Fruit fly (Drosophila melanogaster) whole organism, embryonic: Measurements from ENCODE around the gene CG43338.
A peak's percentile ranks its signal among the peaks of the same experiment; 100 is the strongest.

ENCODE experiments used
- Antp ChIP-seq: fragments of 200-800 bp; sonication (Bioruptor generic); optimal IDR thresholded peaks from 3 replicates; lab custom pipeline; 2016; ENCODE audit warnings: missing biosample characterization, missing genetic modification characterization
- CG11456 ChIP-seq: fragments of 200-800 bp; sonication (Bioruptor generic); IDR thresholded peaks from 3 replicates; pipeline ENCODE4 v1.3.6; 2022; ENCODE audit warnings: missing biosample characterization, missing genetic modification characterization
- CG12769 ChIP-seq: fragments of 200-800 bp; sonication (Bioruptor generic); optimal IDR thresholded peaks from 2 replicates; lab custom pipeline; 2019; ENCODE audit warnings: missing biosample characterization, mild to moderate bottlenecking, missing genetic modification characterization, moderate library complexity
- CG13624 ChIP-seq: fragments of 200-800 bp; sonication (Bioruptor generic); optimal IDR thresholded peaks from 2 replicates; lab custom pipeline; 2016; ENCODE audit warnings: missing biosample characterization, missing genetic modification characterization
- CG13775 ChIP-seq: fragments of 200-800 bp; sonication (Bioruptor generic); optimal IDR thresholded peaks from 3 replicates; lab custom pipeline; 2017; ENCODE audit warnings: missing biosample characterization, mild to moderate bottlenecking, missing genetic modification characterization
- CG14014 ChIP-seq: fragments of 200-800 bp; sonication (Bioruptor generic); IDR thresholded peaks from 2 replicates; pipeline ENCODE4 v1.3.6; 2022; ENCODE audit warnings: missing biosample characterization, missing genetic modification characterization
- CG14860 ChIP-seq: fragments of 200-800 bp; sonication (Bioruptor generic); IDR thresholded peaks from 3 replicates; pipeline ENCODE4 v1.3.6; 2022; ENCODE audit warnings: missing biosample characterization, missing genetic modification characterization; ENCODE audit not compliant: partially characterized antibody
- CG15514 ChIP-seq: fragments of 200-800 bp; sonication (Bioruptor generic); optimal IDR thresholded peaks from 3 replicates; lab custom pipeline; 2017; ENCODE audit warnings: missing biosample characterization, missing genetic modification characterization, mild to moderate bottlenecking, moderate library complexity, missing genetic modification reagents
- CG16863 ChIP-seq: fragments of 200-800 bp; sonication (Bioruptor generic); optimal IDR thresholded peaks from 3 replicates; lab custom pipeline; 2016; ENCODE audit warnings: missing biosample characterization, missing genetic modification characterization
- CG17328 ChIP-seq: fragments of 200-800 bp; sonication (Bioruptor generic); IDR thresholded peaks from 2 replicates; pipeline ENCODE4 v1.3.6; 2022; ENCODE audit warnings: missing biosample characterization, missing genetic modification characterization
- CG17359 ChIP-seq: fragments of 200-800 bp; sonication (Bioruptor generic); optimal IDR thresholded peaks from 3 replicates; lab custom pipeline; 2018; ENCODE audit warnings: missing biosample characterization, mild to moderate bottlenecking, missing genetic modification characterization, moderate library complexity
- CG1792 ChIP-seq: fragments of 200-800 bp; sonication (Bioruptor generic); optimal IDR thresholded peaks from 2 replicates; lab custom pipeline; 2016; ENCODE audit warnings: missing biosample characterization, missing genetic modification characterization
- CG2120 ChIP-seq: fragments of 200-800 bp; sonication (Bioruptor generic); optimal IDR thresholded peaks from 3 replicates; lab custom pipeline; 2016; ENCODE audit warnings: missing biosample characterization, missing genetic modification characterization
- CG7271 ChIP-seq: fragments of 200-800 bp; sonication (Bioruptor generic); optimal IDR thresholded peaks from 2 replicates; lab custom pipeline; 2018; ENCODE audit warnings: missing biosample characterization, mild to moderate bottlenecking, missing genetic modification characterization, moderate library complexity
- CG7786 ChIP-seq: fragments of 200-800 bp; sonication (Bioruptor generic); optimal IDR thresholded peaks from 2 replicates; lab custom pipeline; 2016; ENCODE audit warnings: missing biosample characterization, missing genetic modification characterization
- CG8388 ChIP-seq: fragments of 200-800 bp; sonication (Bioruptor generic); optimal IDR thresholded peaks from 2 replicates; lab custom pipeline; 2019; ENCODE audit warnings: missing biosample characterization, mild to moderate bottlenecking, missing genetic modification characterization, moderate library complexity
- CG9932 ChIP-seq: fragments of 200-800 bp; sonication (Bioruptor generic); IDR thresholded peaks from 2 replicates; pipeline ENCODE4 v1.3.6; 2022; ENCODE audit warnings: missing biosample characterization, missing genetic modification characterization
- CHES-1-like ChIP-seq: fragments of 200-800 bp; sonication (Bioruptor generic); optimal IDR thresholded peaks from 2 replicates; lab custom pipeline; 2016; ENCODE audit warnings: missing biosample characterization, missing genetic modification characterization
- Dip3 ChIP-seq: fragments of 200-800 bp; sonication (Bioruptor generic); optimal IDR thresholded peaks from 3 replicates; lab custom pipeline; 2016; ENCODE audit warnings: missing biosample characterization, missing genetic modification characterization
- Fer1 ChIP-seq: fragments of 200-800 bp; sonication (Bioruptor generic); optimal IDR thresholded peaks from 2 replicates; lab custom pipeline; 2017; ENCODE audit warnings: missing biosample characterization, mild to moderate bottlenecking, missing genetic modification characterization
- HLH4C ChIP-seq: fragments of 200-800 bp; sonication (Bioruptor generic); IDR thresholded peaks from 3 replicates; pipeline ENCODE4 v1.3.6; 2022; ENCODE audit warnings: missing biosample characterization, missing genetic modification characterization; ENCODE audit not compliant: partially characterized antibody
- Hr51 ChIP-seq, 2 experiments: fragments of 200-800 bp; sonication (Bioruptor generic); optimal IDR thresholded peaks; 2 replicates in 1 of 2; 3 replicates in 1 of 2; lab custom pipeline; 2016 to 2018; ENCODE audit warnings: missing biosample characterization in 2 of 2, missing genetic modification characterization in 2 of 2, mild to moderate bottlenecking in 1 of 2, moderate library complexity in 1 of 2
- Med ChIP-seq: fragments of 200-800 bp; sonication (Bioruptor generic); peaks from one replicate; lab custom pipeline; 2016; ENCODE audit warnings: missing biosample characterization, missing genetic modification characterization, mild to moderate bottlenecking, inconsistent platforms, moderate library complexity
- Meics ChIP-seq: fragments of 200-800 bp; sonication (Bioruptor generic); optimal IDR thresholded peaks from 2 replicates; lab custom pipeline; 2017; ENCODE audit warnings: missing biosample characterization, mild to moderate bottlenecking, missing genetic modification characterization
- NK7.1 ChIP-seq: fragments of 200-800 bp; sonication (Bioruptor generic); optimal IDR thresholded peaks from 3 replicates; lab custom pipeline; 2016; ENCODE audit warnings: missing biosample characterization, missing genetic modification characterization
- Pdp1 ChIP-seq, 2 experiments: fragments of 200-800 bp; sonication (Bioruptor generic); optimal IDR thresholded peaks; 3 replicates each; lab custom pipeline; 2016; ENCODE audit warnings: missing biosample characterization in 2 of 2, missing genetic modification characterization in 2 of 2, mild to moderate bottlenecking in 1 of 2, moderate library complexity in 1 of 2
- Ptx1 ChIP-seq: fragments of 200-800 bp; sonication (Bioruptor generic); IDR thresholded peaks from 2 replicates; pipeline ENCODE4 v1.3.6; 2022; ENCODE audit warnings: missing biosample characterization, missing genetic modification characterization
- Stat92E ChIP-seq, 3 experiments: fragments of >200 bp in 2 of 3; fragments of 200-800 bp in 1 of 3; sonication (Bioruptor generic) in 1 of 3; optimal IDR thresholded peaks; 2 replicates each; lab custom pipeline; 2017 to 2019; ENCODE audit warnings: missing biosample characterization in 3 of 3, missing genetic modification characterization in 3 of 3, mild to moderate bottlenecking in 1 of 3, moderate library complexity in 1 of 3
- Xrp1 ChIP-seq: fragments of 200-800 bp; sonication (Bioruptor generic); IDR thresholded peaks from 2 replicates; pipeline ENCODE4 v1.3.6; 2022; ENCODE audit warnings: missing biosample characterization, missing genetic modification characterization
- ci ChIP-seq: fragments of 200-800 bp; sonication (Bioruptor generic); IDR thresholded peaks from 3 replicates; pipeline ENCODE4 v1.3.6; 2022; ENCODE audit warnings: missing biosample characterization, missing genetic modification characterization
- crc ChIP-seq: fragments of 200-800 bp; sonication (Bioruptor generic); optimal IDR thresholded peaks from 2 replicates; lab custom pipeline; 2016; ENCODE audit warnings: missing biosample characterization, missing genetic modification characterization
- cwo ChIP-seq: fragments of 200-800 bp; sonication (Bioruptor generic); optimal IDR thresholded peaks from 3 replicates; lab custom pipeline; 2017; ENCODE audit warnings: missing biosample characterization, missing genetic modification characterization, mild to moderate bottlenecking, moderate library complexity, missing genetic modification reagents
- dysf ChIP-seq: fragments of 200-800 bp; sonication (Bioruptor generic); IDR thresholded peaks from 3 replicates; pipeline ENCODE4 v1.3.6; 2022; ENCODE audit warnings: missing biosample characterization, missing genetic modification characterization
- gem ChIP-seq: fragments of 200-800 bp; sonication (Bioruptor generic); optimal IDR thresholded peaks from 2 replicates; lab custom pipeline; 2019; ENCODE audit warnings: missing biosample characterization, mild to moderate bottlenecking, missing genetic modification characterization, moderate library complexity
- grau ChIP-seq: fragments of 200-800 bp; optimal IDR thresholded peaks from 3 replicates; lab custom pipeline; 2019; ENCODE audit warnings: missing biosample characterization, mild to moderate bottlenecking, missing genetic modification characterization, moderate library complexity
- insv ChIP-seq, 2 experiments: fragments of 200-800 bp; sonication (Bioruptor generic); optimal IDR thresholded peaks; 3 replicates each; lab custom pipeline; 2016 to 2018; ENCODE audit warnings: missing biosample characterization in 2 of 2, missing genetic modification characterization in 2 of 2
- ken ChIP-seq: fragments of 200-800 bp; sonication (Bioruptor generic); IDR thresholded peaks from 3 replicates; pipeline ENCODE4 v1.3.6; 2022; ENCODE audit warnings: missing biosample characterization, missing genetic modification characterization
- lab ChIP-seq: fragments of 200-800 bp; sonication (Bioruptor generic); optimal IDR thresholded peaks from 3 replicates; lab custom pipeline; 2017; ENCODE audit warnings: missing biosample characterization, missing genetic modification characterization, mild to moderate bottlenecking, moderate library complexity, missing genetic modification reagents
- lbe ChIP-seq: fragments of 200-800 bp; sonication (Bioruptor generic); optimal IDR thresholded peaks from 2 replicates; lab custom pipeline; 2016; ENCODE audit warnings: missing biosample characterization, mild to moderate bottlenecking, missing genetic modification characterization
- lilli ChIP-seq: fragments of 200-800 bp; sonication (Bioruptor generic); optimal IDR thresholded peaks from 3 replicates; lab custom pipeline; 2016; ENCODE audit warnings: missing biosample characterization, missing genetic modification characterization
- luna ChIP-seq: fragments of 200-800 bp; sonication (Bioruptor generic); optimal IDR thresholded peaks from 2 replicates; lab custom pipeline; 2016; ENCODE audit warnings: missing biosample characterization, missing genetic modification characterization
- mam ChIP-seq: fragments of 200-800 bp; sonication (Bioruptor generic); optimal IDR thresholded peaks from 3 replicates; lab custom pipeline; 2016; ENCODE audit warnings: missing biosample characterization, missing genetic modification characterization
- nerfin-1 ChIP-seq: fragments of 200-800 bp; sonication (Bioruptor generic); optimal IDR thresholded peaks from 3 replicates; lab custom pipeline; 2019; ENCODE audit warnings: missing biosample characterization, mild to moderate bottlenecking, missing genetic modification characterization, moderate library complexity
- pho ChIP-seq: fragments of 200-800 bp; sonication (Bioruptor generic); optimal IDR thresholded peaks from 2 replicates; lab custom pipeline; 2016; ENCODE audit warnings: missing biosample characterization, missing genetic modification characterization
- pros ChIP-seq: fragments of 200-800 bp; sonication (Bioruptor generic); optimal IDR thresholded peaks from 3 replicates; lab custom pipeline; 2019; ENCODE audit warnings: missing biosample characterization, mild to moderate bottlenecking, missing genetic modification characterization, moderate library complexity
- sens ChIP-seq: fragments of 200-800 bp; sonication (Bioruptor generic); peaks from one replicate; lab custom pipeline; 2016; ENCODE audit warnings: missing biosample characterization, missing genetic modification characterization
- sim ChIP-seq: fragments of 200-800 bp; sonication (Bioruptor generic); IDR thresholded peaks from 2 replicates; pipeline ENCODE4 v1.3.6; 2022; ENCODE audit warnings: missing biosample characterization, missing genetic modification characterization
- slbo ChIP-seq: fragments of 200-800 bp; sonication (Bioruptor generic); IDR thresholded peaks from 2 replicates; pipeline ENCODE4 v1.3.6; 2022; ENCODE audit warnings: missing biosample characterization, missing genetic modification characterization
- tin ChIP-seq: fragments of 200-800 bp; sonication (Bioruptor generic); optimal IDR thresholded peaks from 3 replicates; lab custom pipeline; 2016; ENCODE audit warnings: missing biosample characterization, missing genetic modification characterization
- zfh2 ChIP-seq: fragments of 200-800 bp; sonication (Bioruptor generic); optimal IDR thresholded peaks from 2 replicates; lab custom pipeline; 2016; ENCODE audit warnings: missing biosample characterization, missing genetic modification characterization

Gene CG43338

DNA sequence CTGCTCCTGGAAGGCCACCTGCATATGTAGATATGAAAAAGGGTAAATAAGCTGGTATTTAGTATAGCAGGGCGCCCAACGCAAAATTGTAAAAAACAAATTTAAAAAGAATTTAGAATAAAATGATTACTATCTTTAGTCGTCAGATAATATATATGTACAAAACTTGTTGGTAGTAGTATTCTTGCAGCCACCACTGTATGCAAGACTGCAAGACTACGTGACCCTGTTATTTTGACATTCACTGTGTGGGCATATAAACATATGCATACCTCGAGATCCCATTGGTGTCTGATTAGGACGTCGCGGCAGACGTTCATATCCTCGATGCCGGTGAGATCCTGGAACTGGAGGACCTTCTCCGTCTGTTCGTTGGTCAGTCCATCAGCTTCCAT lies 36.8 kb upstream of the CG43338 start:
- TF ChIP-seq dysf (GFP tag; lab: Robert Waterston, UW) (peak; percentile 44; the same call in 1 of the 3 replicates), Hr51 (GFP tag; optimal IDR thresholded peaks at IDR 0.05; lab: Kevin White, UChicago) (peak in 1 of 2 experiments; percentile 26), NK7.1 (GFP tag; lab: Kevin White, UChicago) (no peak), luna (peak; percentile 21), CG11456 (GFP tag; lab: Robert Waterston, UW) (0 out of 3 replicates have a peak, but pooled peaks have one; percentile 10), ken (GFP tag; lab: Robert Waterston, UW) (no peak; the same call in 2 of the 3 replicates), ci (GFP tag; lab: Robert Waterston, UW) (peak; percentile 50; the same call in 2 of the 3 replicates), Dip3 (GFP tag; lab: Kevin White, UChicago) (peak; percentile 4), CG14860 (GFP tag; lab: Robert Waterston, UW) (no peak), CG14014 (peak; percentile 43; the same call in 1 of the 2 replicates), Stat92E (GFP tag; optimal IDR thresholded peaks at IDR 0.05; lab: Kevin White, UChicago) (no peak), CG8388 (GFP tag; lab: Kevin White, UChicago) (peak; percentile 44), insv (GFP tag; optimal IDR thresholded peaks at IDR 0.05; lab: Kevin White, UChicago) (no peak), sim (no peak), CG9932 (GFP tag; lab: Robert Waterston, UW) (peak; percentile 53), CG16863 (GFP tag; lab: Kevin White, UChicago) (peak; percentile 20), CG1792 (GFP tag; lab: Kevin White, UChicago) (no peak), pho (GFP tag; lab: Kevin White, UChicago) (peak; percentile 37), pros (no peak), CG2120 (GFP tag; lab: Kevin White, UChicago) (peak; percentile 70), Ptx1 (peak; percentile 38), Xrp1 (GFP tag; lab: Robert Waterston, UW) (peak; percentile 31; the same call in 1 of the 2 replicates), CG7271 (tag; lab: Kevin White, UChicago) (no peak), CG12769 (tag; lab: Kevin White, UChicago) (peak; percentile 43), Antp (GFP tag; lab: Kevin White, UChicago) (peak; percentile 3), crc (GFP tag; lab: Kevin White, UChicago) (peak; percentile 25), lbe (GFP tag; lab: Kevin White, UChicago) (peak; percentile 7), mam (GFP tag; lab: Kevin White, UChicago) (peak; percentile 44), CG17359 (tag; lab: Kevin White, UChicago) (peak; percentile 37), HLH4C (GFP tag; lab: Robert Waterston, UW) (no peak), CHES-1-like (no peak), CG15514 (peak; percentile 32), Pdp1 (GFP tag; optimal IDR thresholded peaks at IDR 0.05; lab: Kevin White, UChicago) (peak in 1 of 2 experiments; percentile 13), zfh2 (GFP tag; lab: Kevin White, UChicago) (peak; percentile 9), cwo (GFP tag; lab: Kevin White, UChicago) (peak; percentile 53), CG17328 (GFP tag; lab: Robert Waterston, UW) (peak; percentile 48; the same call in 1 of the 2 replicates), lab (peak; percentile 13), lilli (GFP tag; lab: Kevin White, UChicago) (peak; percentile 41), grau (peak; percentile 8), Med (GFP tag; lab: Kevin White, UChicago) (peak; percentile 92), Fer1 (peak; percentile 20), tin (GFP tag; lab: Kevin White, UChicago) (peak; percentile 38), CG13624 (GFP tag; lab: Kevin White, UChicago) (peak; percentile 45), gem (peak; percentile 43), slbo (GFP tag; lab: Robert Waterston, UW) (peak; percentile 77), nerfin-1 (peak; percentile 26), Meics (GFP tag; lab: Kevin White, UChicago) (peak; percentile 17), CG13775 (GFP tag; lab: Kevin White, UChicago) (no peak), CG7786 (GFP tag; lab: Kevin White, UChicago) (no peak), sens (GFP tag; lab: Kevin White, UChicago) (peak; percentile 85)
